Fruit fly (Drosophila melanogaster) whole organism, embryonic: ENCODE data around the gene CG4577.

ENCODE experiments used
- Ada2b ChIP-seq: fragments of 200-800 bp; sonication (Bioruptor generic); IDR thresholded peaks from 2 replicates; pipeline ENCODE4 v1.3.6; 2022; ENCODE audit warnings: missing biosample characterization, missing genetic modification characterization
- Asciz ChIP-seq: fragments of 200-800 bp; sonication (Bioruptor generic); optimal IDR thresholded peaks from 2 replicates; lab custom pipeline; 2017; ENCODE audit warnings: missing biosample characterization, mild to moderate bottlenecking, missing genetic modification characterization, missing genetic modification reagents
- Atf-2 ChIP-seq: fragments of 200-800 bp; sonication (Bioruptor generic); optimal IDR thresholded peaks from 2 replicates; lab custom pipeline; 2016; ENCODE audit warnings: missing biosample characterization, missing genetic modification characterization
- B-H2 ChIP-seq: fragments of 200-800 bp; sonication (Bioruptor generic); optimal IDR thresholded peaks from 2 replicates; lab custom pipeline; 2018; ENCODE audit warnings: missing biosample characterization, mild to moderate bottlenecking, missing genetic modification characterization
- Bdp1 ChIP-seq: fragments of 200-800 bp; sonication (Bioruptor generic); optimal IDR thresholded peaks from 3 replicates; lab custom pipeline; 2016; ENCODE audit warnings: missing biosample characterization, missing genetic modification characterization
- C15 ChIP-seq: fragments of 200-800 bp; sonication (Bioruptor generic); IDR thresholded peaks from 3 replicates; pipeline ENCODE4 v1.3.6; 2022; ENCODE audit warnings: missing biosample characterization, missing genetic modification characterization
- CG10565 ChIP-seq: fragments of 200-800 bp; sonication (Bioruptor generic); optimal IDR thresholded peaks from 3 replicates; lab custom pipeline; 2016; ENCODE audit warnings: missing biosample characterization, mild to moderate bottlenecking, missing genetic modification characterization
- CG11456 ChIP-seq: fragments of 200-800 bp; sonication (Bioruptor generic); IDR thresholded peaks from 3 replicates; pipeline ENCODE4 v1.3.6; 2022; ENCODE audit warnings: missing biosample characterization, missing genetic modification characterization
- CG12659 ChIP-seq: fragments of 200-800 bp; sonication (Bioruptor generic); optimal IDR thresholded peaks from 3 replicates; lab custom pipeline; 2017; ENCODE audit warnings: mild to moderate bottlenecking, missing biosample characterization, missing genetic modification reagents, missing genetic modification characterization
- CG12769 ChIP-seq: fragments of 200-800 bp; sonication (Bioruptor generic); optimal IDR thresholded peaks from 2 replicates; lab custom pipeline; 2019; ENCODE audit warnings: missing biosample characterization, mild to moderate bottlenecking, missing genetic modification characterization, moderate library complexity
- CG12942 ChIP-seq: fragments of 200-800 bp; sonication (Bioruptor generic); optimal IDR thresholded peaks from 3 replicates; lab custom pipeline; 2016; ENCODE audit warnings: missing biosample characterization, missing genetic modification characterization
- CG14441 ChIP-seq: fragments of 200-800 bp; sonication (Bioruptor generic); IDR thresholded peaks from 2 replicates; pipeline ENCODE4 v1.3.6; 2022; ENCODE audit warnings: missing biosample characterization, missing genetic modification characterization
- CG15479 ChIP-seq: fragments of 200-800 bp; sonication (Bioruptor generic); optimal IDR thresholded peaks from 3 replicates; lab custom pipeline; 2019; ENCODE audit warnings: missing biosample characterization, mild to moderate bottlenecking, missing genetic modification characterization, moderate library complexity
- CG2120 ChIP-seq: fragments of 200-800 bp; sonication (Bioruptor generic); optimal IDR thresholded peaks from 3 replicates; lab custom pipeline; 2016; ENCODE audit warnings: missing biosample characterization, missing genetic modification characterization
- CG3847 ChIP-seq: fragments of 200-800 bp; sonication (Bioruptor generic); IDR thresholded peaks from 2 replicates; pipeline ENCODE4 v1.3.6; 2022; ENCODE audit warnings: missing biosample characterization, missing genetic modification characterization
- CG4707 ChIP-seq: fragments of 200-800 bp; sonication (Bioruptor generic); optimal IDR thresholded peaks from 2 replicates; lab custom pipeline; 2018; ENCODE audit warnings: missing biosample characterization, mild to moderate bottlenecking, missing genetic modification characterization, moderate library complexity
- CG5245 ChIP-seq: fragments of 200-800 bp; sonication (Bioruptor generic); optimal IDR thresholded peaks from 3 replicates; lab custom pipeline; 2016; ENCODE audit warnings: missing biosample characterization, missing genetic modification characterization
- CG5953 ChIP-seq: fragments of 200-800 bp; sonication (Bioruptor generic); IDR thresholded peaks from 2 replicates; pipeline ENCODE4 v1.3.6; 2022; ENCODE audit warnings: missing biosample characterization, missing genetic modification characterization
- CG6272 ChIP-seq: fragments of 200-800 bp; sonication (Bioruptor generic); IDR thresholded peaks from 2 replicates; pipeline ENCODE4 v1.3.6; 2022; ENCODE audit warnings: missing biosample characterization, missing genetic modification characterization
- CG6654 ChIP-seq: fragments of 200-800 bp; sonication (Bioruptor generic); optimal IDR thresholded peaks from 2 replicates; lab custom pipeline; 2017; ENCODE audit warnings: missing biosample characterization, mild to moderate bottlenecking, missing genetic modification characterization
- CG6791 ChIP-seq: fragments of 200-800 bp; sonication (Bioruptor generic); IDR thresholded peaks from 3 replicates; pipeline ENCODE4 v1.3.6; 2022; ENCODE audit warnings: missing biosample characterization, missing genetic modification characterization; ENCODE audit not compliant: partially characterized antibody
- CG7271 ChIP-seq: fragments of 200-800 bp; sonication (Bioruptor generic); optimal IDR thresholded peaks from 2 replicates; lab custom pipeline; 2018; ENCODE audit warnings: missing biosample characterization, mild to moderate bottlenecking, missing genetic modification characterization, moderate library complexity
- CG7372 ChIP-seq: fragments of 200-800 bp; sonication (Bioruptor generic); IDR thresholded peaks from 2 replicates; pipeline ENCODE4 v1.3.6; 2022; ENCODE audit warnings: missing biosample characterization, missing genetic modification characterization
- CG7786 ChIP-seq: fragments of 200-800 bp; sonication (Bioruptor generic); optimal IDR thresholded peaks from 2 replicates; lab custom pipeline; 2016; ENCODE audit warnings: missing biosample characterization, missing genetic modification characterization
- CG8290 ChIP-seq, 3 experiments: fragments of 200-800 bp; sonication (Bioruptor generic); optimal IDR thresholded peaks; 2 replicates each; lab custom pipeline; 2016 to 2019; ENCODE audit warnings: missing biosample characterization in 3 of 3, missing genetic modification characterization in 3 of 3, mild to moderate bottlenecking in 2 of 3, moderate library complexity in 1 of 3
- CG8765 ChIP-seq: fragments of 200-800 bp; sonication (Bioruptor generic); IDR thresholded peaks from 2 replicates; pipeline ENCODE4 v1.3.6; 2022; ENCODE audit warnings: missing biosample characterization, missing genetic modification characterization
- CG9797 ChIP-seq: fragments of 200-800 bp; sonication (Bioruptor generic); optimal IDR thresholded peaks from 3 replicates; lab custom pipeline; 2018; ENCODE audit warnings: missing biosample characterization, mild to moderate bottlenecking, missing genetic modification characterization
- CG9876 ChIP-seq: fragments of 200-800 bp; sonication (Bioruptor generic); optimal IDR thresholded peaks from 2 replicates; lab custom pipeline; 2016; ENCODE audit warnings: missing biosample characterization, missing genetic modification characterization
- CTCF ChIP-seq: fragments of 200-800 bp; sonication (Bioruptor generic); optimal IDR thresholded peaks from 2 replicates; lab custom pipeline; 2017; ENCODE audit warnings: missing biosample characterization, mild to moderate bottlenecking, missing genetic modification characterization, moderate library complexity
- Dip2 ChIP-seq: fragments of 200-800 bp; sonication (Bioruptor generic); IDR thresholded peaks from 2 replicates; pipeline ENCODE4 v1.3.6; 2022; ENCODE audit warnings: missing biosample characterization, missing genetic modification characterization
- E2f1 ChIP-seq: fragments of 200-800 bp; sonication (Bioruptor generic); IDR thresholded peaks from 2 replicates; pipeline ENCODE4 v1.3.6; 2022; ENCODE audit warnings: missing biosample characterization, missing genetic modification characterization
- Hsf ChIP-seq: fragments of 200-800 bp; sonication (Bioruptor generic); optimal IDR thresholded peaks from 3 replicates; lab custom pipeline; 2016; ENCODE audit warnings: missing biosample characterization, missing genetic modification characterization
- Kr ChIP-seq: fragments of 200-800 bp; sonication (Bioruptor generic); optimal IDR thresholded peaks from 2 replicates; lab custom pipeline; 2017; ENCODE audit warnings: missing biosample characterization, mild to moderate bottlenecking, missing genetic modification characterization
- Mes4 ChIP-seq: fragments of 200-800 bp; sonication (Bioruptor generic); optimal IDR thresholded peaks from 2 replicates; lab custom pipeline; 2016; ENCODE audit warnings: missing biosample characterization, missing genetic modification characterization
- Rfx ChIP-seq: fragments of 200-800 bp; sonication (Bioruptor generic); IDR thresholded peaks from 2 replicates; pipeline ENCODE4 v1.3.6; 2022; ENCODE audit warnings: missing biosample characterization, missing genetic modification characterization
- Stat92E ChIP-seq, 3 experiments: fragments of >200 bp in 2 of 3; fragments of 200-800 bp in 1 of 3; sonication (Bioruptor generic) in 1 of 3; optimal IDR thresholded peaks; 2 replicates each; lab custom pipeline; 2017 to 2019; ENCODE audit warnings: missing biosample characterization in 3 of 3, missing genetic modification characterization in 3 of 3, mild to moderate bottlenecking in 1 of 3, moderate library complexity in 1 of 3
- cad ChIP-seq: fragments of >200 bp; optimal IDR thresholded peaks from 2 replicates; lab custom pipeline; 2017; ENCODE audit warnings: missing biosample characterization, missing genetic modification characterization
- croc ChIP-seq: fragments of 200-800 bp; sonication (Bioruptor generic); conservative IDR thresholded peaks from 3 replicates; pipeline ENCODE4 v1.3.6; 2022; ENCODE audit warnings: missing biosample characterization, missing genetic modification characterization
- danr ChIP-seq: fragments of 200-800 bp; sonication (Bioruptor generic); IDR thresholded peaks from 2 replicates; pipeline ENCODE4 v1.3.6; 2022; ENCODE audit warnings: missing biosample characterization, missing genetic modification characterization
- disco-r ChIP-seq: fragments of 200-800 bp; sonication (Bioruptor generic); optimal IDR thresholded peaks from 2 replicates; lab custom pipeline; 2016; ENCODE audit warnings: missing biosample characterization, missing genetic modification characterization
- dysf ChIP-seq: fragments of 200-800 bp; sonication (Bioruptor generic); IDR thresholded peaks from 3 replicates; pipeline ENCODE4 v1.3.6; 2022; ENCODE audit warnings: missing biosample characterization, missing genetic modification characterization
- ems ChIP-seq: fragments of 200-800 bp; sonication (Bioruptor generic); optimal IDR thresholded peaks from 3 replicates; lab custom pipeline; 2016; ENCODE audit warnings: missing biosample characterization, missing genetic modification characterization
- en ChIP-seq: fragments of 200-800 bp; sonication (Bioruptor generic); optimal IDR thresholded peaks from 2 replicates; lab custom pipeline; 2016; ENCODE audit warnings: missing biosample characterization, missing genetic modification characterization
- fd96Cb ChIP-seq: fragments of 200-800 bp; sonication (Bioruptor generic); optimal IDR thresholded peaks from 2 replicates; lab custom pipeline; 2018; ENCODE audit warnings: missing biosample characterization, mild to moderate bottlenecking, missing genetic modification characterization, moderate library complexity
- fru ChIP-seq: fragments of >200 bp; optimal IDR thresholded peaks from 2 replicates; lab custom pipeline; 2017
- nerfin-1 ChIP-seq: fragments of 200-800 bp; sonication (Bioruptor generic); optimal IDR thresholded peaks from 3 replicates; lab custom pipeline; 2019; ENCODE audit warnings: missing biosample characterization, mild to moderate bottlenecking, missing genetic modification characterization, moderate library complexity
- phol ChIP-seq: fragments of 200-800 bp; sonication (Bioruptor generic); optimal IDR thresholded peaks from 3 replicates; lab custom pipeline; 2018; ENCODE audit warnings: missing biosample characterization, mild to moderate bottlenecking, missing genetic modification characterization, moderate library complexity
- repo ChIP-seq: fragments of 200-800 bp; sonication (Bioruptor generic); optimal IDR thresholded peaks from 2 replicates; lab custom pipeline; 2016; ENCODE audit warnings: missing biosample characterization, missing genetic modification characterization
- shn ChIP-seq: fragments of 200-800 bp; sonication (Bioruptor generic); optimal IDR thresholded peaks from 3 replicates; lab custom pipeline; 2016; ENCODE audit warnings: missing biosample characterization, missing genetic modification characterization
- sim ChIP-seq: fragments of 200-800 bp; sonication (Bioruptor generic); IDR thresholded peaks from 2 replicates; pipeline ENCODE4 v1.3.6; 2022; ENCODE audit warnings: missing biosample characterization, missing genetic modification characterization
- trem ChIP-seq: fragments of 200-800 bp; optimal IDR thresholded peaks from 3 replicates; lab custom pipeline; 2019; ENCODE audit warnings: missing biosample characterization, mild to moderate bottlenecking, missing genetic modification characterization, moderate library complexity
- vnd ChIP-seq: fragments of 200-800 bp; sonication (Bioruptor generic); IDR thresholded peaks from 3 replicates; pipeline ENCODE4 v1.3.6; 2022; ENCODE audit warnings: missing biosample characterization, missing genetic modification characterization; ENCODE audit not compliant: partially characterized antibody

CG4577 gene

DNA sequence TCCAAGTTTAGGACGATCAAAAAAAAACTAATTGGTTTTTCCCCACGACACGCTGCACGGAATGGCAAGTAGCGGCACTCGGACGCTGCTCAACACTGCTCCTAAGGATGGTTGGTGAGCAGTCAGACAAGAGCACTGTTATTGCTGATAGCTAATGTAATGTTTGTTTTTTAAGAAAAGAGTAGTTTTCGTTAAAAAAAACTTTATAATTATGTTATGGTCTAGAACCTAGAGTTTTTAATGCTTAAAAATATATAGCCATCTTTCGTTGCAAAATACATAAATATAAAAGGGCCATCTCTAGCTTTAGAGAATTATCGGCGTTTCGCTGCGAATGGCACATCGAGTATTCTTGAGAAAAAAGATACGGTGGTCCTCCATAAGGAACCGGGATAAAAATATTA lies 38.2 kb downstream of the CG4577 start, which contains the start of the genes Charon and CG4887 (continued):
- TF ChIP-seq CG6791 (GFP tag; lab: Robert Waterston, UW) = 0 out of 3 replicates have a peak, but pooled peaks have one; percentile 37
- peak; percentile 92 for TF ChIP-seq CG3847 (GFP tag; lab: Robert Waterston, UW)
- TF ChIP-seq CG5953 (GFP tag; lab: Robert Waterston, UW) = peak; percentile 33; the same call in 1 of the 2 replicates
- TF ChIP-seq CG12659 (GFP tag; lab: Kevin White, UChicago) = peak; percentile 88
- no peak for TF ChIP-seq CG10565 (GFP tag; lab: Kevin White, UChicago)
- TF ChIP-seq CG9876 (GFP tag; lab: Kevin White, UChicago) = peak; percentile 71
- no peak for TF ChIP-seq Kr (GFP tag; lab: Kevin White, UChicago)
- peak in 1 of 3 experiments; percentile 15 for TF ChIP-seq Stat92E (GFP tag; optimal IDR thresholded peaks at IDR 0.05; lab: Kevin White, UChicago)
- peak; percentile 83; the same call in 1 of the 2 replicates for TF ChIP-seq CG7372
- peak; percentile 77 for TF ChIP-seq E2f1 (GFP tag; lab: Robert Waterston, UW)
- no peak for TF ChIP-seq CG15479 (GFP tag; lab: Kevin White, UChicago)
- TF ChIP-seq CG7271 (tag; lab: Kevin White, UChicago) = peak; percentile 35
- peak; percentile 89 for TF ChIP-seq Hsf (GFP tag; lab: Kevin White, UChicago)
- peak; percentile 62; the same call in 1 of the 2 replicates for TF ChIP-seq danr
- TF ChIP-seq trem = peak; percentile 71
- TF ChIP-seq fru = no peak
- peak; percentile 88 for TF ChIP-seq CG7786
- peak; percentile 86 for TF ChIP-seq CG8290 (GFP tag; optimal IDR thresholded peaks at IDR 0.05; lab: Kevin White, UChicago)
- TF ChIP-seq CG8290 (tag; optimal IDR thresholded peaks at IDR 0.05; lab: Kevin White, UChicago) = peak in 1 of 2 experiments; percentile 32
- peak; percentile 38 for TF ChIP-seq en (GFP tag; lab: Kevin White, UChicago)
- peak; percentile 48; the same call in 1 of the 2 replicates for TF ChIP-seq CG8765 (GFP tag; lab: Robert Waterston, UW)
- no peak for TF ChIP-seq Asciz
- peak; percentile 76 for TF ChIP-seq croc (GFP tag; lab: Robert Waterston, UW)
- peak; percentile 65 for TF ChIP-seq Ada2b (GFP tag; lab: Robert Waterston, UW)
- no peak for TF ChIP-seq CG12769 (tag; lab: Kevin White, UChicago)
- peak; percentile 48 for TF ChIP-seq disco-r
- TF ChIP-seq CTCF (GFP tag; lab: Kevin White, UChicago) = no peak
- TF ChIP-seq shn (GFP tag; lab: Kevin White, UChicago) = peak; percentile 85
- peak; percentile 71 for TF ChIP-seq Bdp1 (GFP tag; lab: Kevin White, UChicago)
- TF ChIP-seq Atf-2 (GFP tag; lab: Kevin White, UChicago) = peak; percentile 68
- TF ChIP-seq CG5245 (GFP tag; lab: Kevin White, UChicago) = peak; percentile 66
- no peak for TF ChIP-seq CG4707 (GFP tag; lab: Kevin White, UChicago)
- TF ChIP-seq cad (GFP tag; lab: Kevin White, UChicago) = no peak
- peak; percentile 82 for TF ChIP-seq CG11456 (GFP tag; lab: Robert Waterston, UW)
- no peak for TF ChIP-seq sim (GFP tag; lab: Robert Waterston, UW)
- peak; percentile 91 for TF ChIP-seq Rfx
- peak; percentile 86 for TF ChIP-seq dysf (GFP tag; lab: Robert Waterston, UW)
- TF ChIP-seq CG12942 (GFP tag; lab: Kevin White, UChicago) = peak; percentile 71
- TF ChIP-seq CG6654 (GFP tag; lab: Kevin White, UChicago) = peak; percentile 16
- peak; percentile 53 for TF ChIP-seq repo (GFP tag; lab: Kevin White, UChicago)
- TF ChIP-seq fd96Cb = peak; percentile 65
- TF ChIP-seq CG2120 (GFP tag; lab: Kevin White, UChicago) = peak; percentile 94
- TF ChIP-seq nerfin-1 = peak; percentile 76
- TF ChIP-seq C15 = peak; percentile 58; the same call in 1 of the 3 replicates
- peak; percentile 88 for TF ChIP-seq ems (GFP tag; lab: Kevin White, UChicago)
- TF ChIP-seq CG6272 = peak; percentile 77
- peak; percentile 67 for TF ChIP-seq Mes4 (GFP tag; lab: Kevin White, UChicago)
- peak; percentile 78 for TF ChIP-seq CG14441 (GFP tag; lab: Robert Waterston, UW)
- peak; percentile 68 for TF ChIP-seq vnd (GFP tag; lab: Robert Waterston, UW)
- TF ChIP-seq Dip2 (GFP tag; lab: Robert Waterston, UW) = no peak
- peak; percentile 5 for TF ChIP-seq CG9797 (GFP tag; lab: Kevin White, UChicago)
- peak; percentile 89 for TF ChIP-seq B-H2
- TF ChIP-seq phol (tag; lab: Kevin White, UChicago) = peak; percentile 89
